Worm (Caenorhabditis elegans) whole organism, L1 larva: ENCODE results near the gene C36C5.4.

Experiments used
- aha-1 ChIP-seq: fragments of 150-350 bp; optimal IDR thresholded peaks from 2 replicates; lab custom pipeline; 2014; ENCODE audit warnings: missing biosample characterization, missing genetic modification characterization
- alr-1 ChIP-seq: fragments of 200-800 bp; sonication (Bioruptor generic); optimal IDR thresholded peaks from 2 replicates; lab custom pipeline; 2018; ENCODE audit warnings: borderline replicate concordance, mild to moderate bottlenecking, missing genetic modification characterization, missing compliant biosample characterization
- aly-2 ChIP-seq: fragments of 150-350 bp; optimal IDR thresholded peaks from 2 replicates; lab custom pipeline; 2014; ENCODE audit warnings: missing biosample characterization, missing genetic modification characterization
- blmp-1 ChIP-seq: fragments of 150-350 bp; optimal IDR thresholded peaks from 2 replicates; lab custom pipeline; 2014; ENCODE audit warnings: missing biosample characterization, missing genetic modification characterization
- ceh-63 ChIP-seq: fragments of 200-800 bp; sonication (Bioruptor generic); optimal IDR thresholded peaks from 2 replicates; lab custom pipeline; 2018; ENCODE audit warnings: mild to moderate bottlenecking, missing genetic modification characterization, missing compliant biosample characterization
- ceh-8 ChIP-seq: fragments of 200-800 bp; sonication (Bioruptor generic); optimal IDR thresholded peaks from 2 replicates; lab custom pipeline; 2018; ENCODE audit warnings: mild to moderate bottlenecking, missing genetic modification characterization, moderate library complexity, missing compliant biosample characterization
- ceh-88 ChIP-seq: fragments of 200-800 bp; sonication (Bioruptor generic); IDR thresholded peaks from 2 replicates; pipeline ENCODE4 v1.3.6; 2022; ENCODE audit warnings: missing genetic modification characterization, missing compliant biosample characterization
- efl-1 ChIP-seq, 4 experiments: fragments of 150-350 bp; optimal IDR thresholded peaks in 3 of 4; peaks in 1 of 4; 1 replicate in 1 of 4; 2 replicates in 3 of 4; lab custom pipeline; 2014; ENCODE audit warnings: missing biosample characterization in 2 of 4, missing genetic modification characterization in 2 of 4, missing genetic modification reagents in 2 of 4
- egl-13 ChIP-seq: sonication (generic microtip); optimal IDR thresholded peaks from 2 replicates; lab custom pipeline; 2016; ENCODE audit warnings: missing genotype, missing genetic modification reagents, missing genetic modification characterization, missing compliant biosample characterization
- elt-2 ChIP-seq: sonication (generic microtip); optimal IDR thresholded peaks from 2 replicates; lab custom pipeline; 2016; ENCODE audit warnings: missing genetic modification characterization, mild to moderate bottlenecking, inconsistent platforms, missing compliant biosample characterization, missing genetic modification reagents
- elt-3 ChIP-seq, 6 experiments: fragments of 150-350 bp in 1 of 6; sonication (generic microtip); optimal IDR thresholded peaks; 2 replicates each; lab custom pipeline; 2017 to 2018; ENCODE audit warnings: missing biosample characterization in 6 of 6, missing genetic modification characterization in 6 of 6, inconsistent platforms in 1 of 6
- ets-5 ChIP-seq: fragments of 200-800 bp; sonication (Bioruptor generic); IDR thresholded peaks from 2 replicates; pipeline ENCODE4 v1.3.6; 2022; ENCODE audit warnings: missing genetic modification characterization, missing compliant biosample characterization
- fkh-8 ChIP-seq: sonication (generic microtip); optimal IDR thresholded peaks from 2 replicates; lab custom pipeline; 2016; ENCODE audit warnings: mild to moderate bottlenecking, missing genetic modification characterization, missing compliant biosample characterization
- fos-1 ChIP-seq: fragments of 150-350 bp; optimal IDR thresholded peaks from 2 replicates; lab custom pipeline; 2014; ENCODE audit warnings: missing biosample characterization, missing genetic modification characterization
- hlh-4 ChIP-seq: sonication (generic microtip); optimal IDR thresholded peaks from 2 replicates; lab custom pipeline; 2016; ENCODE audit warnings: mild to moderate bottlenecking, missing genetic modification characterization, missing compliant biosample characterization
- lin-35 ChIP-seq, 2 experiments: fragments of 150-350 bp; optimal IDR thresholded peaks; 2 replicates each; lab custom pipeline; 2014; ENCODE audit warnings: missing biosample characterization in 2 of 2, missing genetic modification characterization in 2 of 2, missing genetic modification reagents in 2 of 2
- lin-39 ChIP-seq: fragments of 150-350 bp; optimal IDR thresholded peaks from 2 replicates; lab custom pipeline; 2014; ENCODE audit warnings: missing biosample characterization, missing genetic modification reagents, missing genetic modification characterization
- lir-3 ChIP-seq: sonication (generic microtip); optimal IDR thresholded peaks from 2 replicates; lab custom pipeline; 2016; ENCODE audit warnings: mild to moderate bottlenecking, missing genetic modification characterization, moderate library complexity, missing compliant biosample characterization; ENCODE audit not compliant: poor library complexity
- mef-2 ChIP-seq: fragments of 150-350 bp; optimal IDR thresholded peaks from 2 replicates; lab custom pipeline; 2014; ENCODE audit warnings: missing biosample characterization, missing genetic modification characterization
- nhr-11 ChIP-seq: fragments of 150-350 bp; optimal IDR thresholded peaks from 2 replicates; lab custom pipeline; 2014; ENCODE audit warnings: missing biosample characterization, missing genetic modification characterization
- nhr-12 ChIP-seq: sonication (generic microtip); optimal IDR thresholded peaks from 2 replicates; lab custom pipeline; 2017; ENCODE audit warnings: missing biosample characterization, missing genetic modification characterization
- nhr-20 ChIP-seq: sonication (generic microtip); optimal IDR thresholded peaks from 2 replicates; lab custom pipeline; 2016; ENCODE audit warnings: mild to moderate bottlenecking, missing genetic modification characterization, missing compliant biosample characterization
- nhr-71 ChIP-seq: sonication (generic microtip); optimal IDR thresholded peaks from 2 replicates; lab custom pipeline; 2016; ENCODE audit warnings: mild to moderate bottlenecking, missing genetic modification characterization, moderate library complexity, missing compliant biosample characterization
- pag-3 ChIP-seq: sonication (generic microtip); optimal IDR thresholded peaks from 2 replicates; lab custom pipeline; 2017; ENCODE audit warnings: missing genetic modification characterization, mild to moderate bottlenecking, missing compliant biosample characterization, antibody characterized with exemption, borderline replicate concordance; ENCODE audit not compliant: insufficient read depth
- sox-4 ChIP-seq: sonication (generic microtip); optimal IDR thresholded peaks from 2 replicates; lab custom pipeline; 2016; ENCODE audit warnings: missing genetic modification characterization, missing compliant biosample characterization
- sptf-1 ChIP-seq: fragments of 150-350 bp; optimal IDR thresholded peaks from 2 replicates; lab custom pipeline; 2014; ENCODE audit warnings: missing biosample characterization, missing genetic modification characterization
- sup-37 ChIP-seq: fragments of 200-800 bp; sonication (Bioruptor generic); optimal IDR thresholded peaks from 2 replicates; lab custom pipeline; 2018; ENCODE audit warnings: mild to moderate bottlenecking, missing genetic modification characterization, missing compliant biosample characterization
- unc-130 ChIP-seq: fragments of 150-350 bp; optimal IDR thresholded peaks from 2 replicates; lab custom pipeline; 2017; ENCODE audit warnings: missing biosample characterization, missing genetic modification characterization, inconsistent platforms
- unc-30 ChIP-seq: sonication (generic microtip); optimal IDR thresholded peaks from 2 replicates; lab custom pipeline; 2017; ENCODE audit warnings: missing biosample characterization, missing genetic modification characterization
- unc-86 ChIP-seq: sonication (generic microtip); optimal IDR thresholded peaks from 2 replicates; lab custom pipeline; 2016; ENCODE audit warnings: missing genetic modification characterization, missing compliant biosample characterization
- unc-98 ChIP-seq: fragments of 200-800 bp; sonication (Bioruptor generic); IDR thresholded peaks from 2 replicates; pipeline ENCODE4 v1.3.6; 2022; ENCODE audit warnings: missing genetic modification characterization, missing compliant biosample characterization
- zip-4 ChIP-seq: fragments of 200-800 bp; sonication (Bioruptor generic); optimal IDR thresholded peaks from 2 replicates; lab custom pipeline; 2018; ENCODE audit warnings: mild to moderate bottlenecking, missing genetic modification characterization, moderate library complexity, missing compliant biosample characterization
- ztf-11 ChIP-seq, 2 experiments: sonication (generic microtip); optimal IDR thresholded peaks; 2 replicates each; lab custom pipeline; 2016 to 2017; ENCODE audit warnings: missing genetic modification characterization in 2 of 2, missing biosample characterization in 1 of 2, missing compliant biosample characterization in 1 of 2

Gene C36C5.4

ce11 chrV:3141190-3141589, 25.2 kb upstream of the C36C5.4 start, which contains the start of gene srab-9:
srab-9 (minus strand) TSS chrV:3141290.
- TF ChIP-seq nhr-20 (tag; lab: Kevin White, UChicago), result no peak
- TF ChIP-seq ztf-11 (tag; optimal IDR thresholded peaks at IDR 0.05; lab: Kevin White, UChicago), result no peak
- no peak for TF ChIP-seq ceh-8 (GFP tag; lab: Kevin White, UChicago)
- TF ChIP-seq alr-1 (tag; lab: Kevin White, UChicago), result no peak
- TF ChIP-seq, all 84 proteins: peak for 0

DNA sequence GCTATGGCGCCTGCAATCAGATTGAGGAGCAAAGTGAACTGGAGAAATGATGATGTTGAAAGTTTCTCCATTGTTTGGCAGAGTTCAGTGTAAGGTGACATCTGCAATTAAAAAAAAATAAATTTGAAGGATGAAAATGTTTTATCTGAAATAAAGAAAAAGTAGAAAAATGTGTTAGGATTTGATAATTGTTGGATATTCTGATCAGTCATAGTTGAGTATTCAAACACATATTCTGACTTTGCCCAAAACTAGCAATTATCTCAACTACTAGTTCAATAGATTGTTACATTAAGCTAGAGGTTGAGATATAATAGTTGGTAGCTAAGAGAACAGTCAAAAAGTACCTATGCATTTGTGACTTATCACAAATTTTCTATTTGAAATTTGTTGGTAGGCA, 21.9 kb upstream of the C36C5.4 start, which contains the start of gene srab-10:
Gene srab-10, minus strand, starts transcription at position 101 of the 400 bp plus-strand sequence.
- TF ChIP-seq ztf-11 (tag; optimal IDR thresholded peaks at IDR 0.05; lab: Kevin White, UChicago) (no peak), sptf-1 (no peak), ets-5 (no peak), lin-39 (tag; lab: Kevin White, UChicago) (no peak), sup-37 (GFP tag; lab: Kevin White, UChicago) (no peak), sox-4 (tag; lab: Kevin White, UChicago) (no peak), unc-86 (no peak), egl-13 (tag; lab: Kevin White, UChicago) (no peak)

DNA sequence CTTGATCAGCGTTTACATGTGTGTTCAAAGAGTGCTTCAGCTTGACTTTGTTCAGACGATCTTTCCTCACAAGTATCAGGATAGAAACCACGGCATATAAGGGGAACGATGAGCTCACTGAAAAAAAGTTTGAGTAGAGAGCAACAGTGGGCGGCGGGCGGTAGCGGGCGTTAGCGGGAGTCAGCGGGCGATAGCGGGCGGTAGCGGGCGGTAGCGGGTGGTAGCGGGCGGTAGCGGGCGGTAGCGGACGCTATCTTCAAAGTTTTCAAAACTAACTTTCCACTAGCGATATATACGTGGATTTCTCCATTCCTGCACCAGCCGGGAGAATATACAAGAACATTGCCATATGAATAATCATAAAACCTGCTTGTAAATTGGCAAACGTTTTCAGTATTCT, 21.1 kb upstream of the C36C5.4 start:
- no peak for TF ChIP-seq aly-2 (tag; lab: Kevin White, UChicago)
- no peak for TF ChIP-seq ceh-88
- no peak for TF ChIP-seq lin-35 (GFP tag; optimal IDR thresholded peaks at IDR 0.05; lab: Kevin White, UChicago)
- TF ChIP-seq efl-1 (optimal IDR thresholded peaks at IDR 0.05; lab: Kevin White, UChicago), result no peak
- TF ChIP-seq efl-1 (GFP tag; optimal IDR thresholded peaks at IDR 0.05 in 1 of 2; lab: Kevin White, UChicago), result no peak
- no peak for TF ChIP-seq alr-1 (tag; lab: Kevin White, UChicago)
- TF ChIP-seq zip-4 (GFP tag; lab: Kevin White, UChicago), result no peak
- no peak for TF ChIP-seq ceh-63 (GFP tag; lab: Kevin White, UChicago)
- no peak for TF ChIP-seq unc-130 (tag; lab: Kevin White, UChicago)
- TF ChIP-seq ceh-8 (GFP tag; lab: Kevin White, UChicago), result no peak
- no peak for TF ChIP-seq elt-3 (tag; optimal IDR thresholded peaks at IDR 0.05; lab: Kevin White, UChicago)
- no peak for TF ChIP-seq nhr-11 (tag; lab: Kevin White, UChicago)
- no peak for TF ChIP-seq lir-3 (tag; lab: Kevin White, UChicago)
- no peak for TF ChIP-seq pag-3 (tag; lab: Kevin White, UChicago)
- no peak for TF ChIP-seq fkh-8 (tag; lab: Kevin White, UChicago)
- no peak for TF ChIP-seq mef-2 (tag; lab: Kevin White, UChicago)
- no peak for TF ChIP-seq nhr-12
- no peak for TF ChIP-seq fos-1
- TF ChIP-seq unc-30 (tag; lab: Kevin White, UChicago), result no peak
- TF ChIP-seq, all 84 proteins: peak for 0

DNA sequence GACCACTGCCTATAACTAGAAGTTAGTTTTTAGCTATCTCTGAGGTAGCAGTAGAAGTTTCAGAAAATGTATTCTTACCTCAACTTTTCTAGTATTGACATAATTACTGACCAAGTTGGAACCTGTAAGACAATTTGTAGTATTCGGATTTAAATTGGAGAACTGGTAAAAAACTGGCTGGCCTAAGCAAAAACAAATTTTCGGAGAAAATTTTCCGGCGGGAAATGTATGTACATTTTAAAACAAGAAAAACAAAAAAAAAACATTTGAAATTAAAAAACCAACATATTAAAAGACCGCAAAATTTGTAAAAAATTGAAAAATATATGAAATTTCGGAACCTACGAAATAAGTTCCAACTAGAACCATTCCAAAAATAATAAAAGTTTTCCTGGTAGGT, 19.4 kb upstream of the C36C5.4 start, which contains the start of gene srab-11:
Gene srab-11, minus strand, starts transcription at position 101 of the 400 bp plus-strand sequence.
- no peak for TF ChIP-seq elt-2
- TF ChIP-seq unc-98 (GFP tag; lab: Robert Waterston, UW), result no peak
- no peak for TF ChIP-seq fos-1
- no peak for TF ChIP-seq egl-13 (tag; lab: Kevin White, UChicago)
- TF ChIP-seq nhr-11 (tag; lab: Kevin White, UChicago), result no peak
- no peak for TF ChIP-seq nhr-71 (tag; lab: Kevin White, UChicago)
- TF ChIP-seq zip-4 (GFP tag; lab: Kevin White, UChicago), result no peak
- TF ChIP-seq aly-2 (tag; lab: Kevin White, UChicago), result no peak
- no peak for TF ChIP-seq aha-1 (tag; lab: Kevin White, UChicago)
- no peak for TF ChIP-seq hlh-4 (tag; lab: Kevin White, UChicago)
- TF ChIP-seq blmp-1 (tag; lab: Kevin White, UChicago), result no peak
- TF ChIP-seq nhr-12, result no peak
